Worm (Caenorhabditis elegans) whole organism, L4 larva: ENCODE data around the gene clec-142.

Experiments
- F49E8.2 ChIP-seq: sonication (generic microtip); optimal IDR thresholded peaks from 2 replicates; lab custom pipeline; 2016; ENCODE audit warnings: missing compliant biosample characterization, mild to moderate bottlenecking, missing genetic modification characterization, borderline replicate concordance
- R02D3.7 ChIP-seq: fragments of 150-350 bp; sonication (generic microtip); optimal IDR thresholded peaks from 3 replicates; lab custom pipeline; 2014; ENCODE audit warnings: missing biosample characterization, missing genetic modification characterization
- T26A8.4 ChIP-seq: fragments of 200-800 bp; sonication (Bioruptor generic); IDR thresholded peaks from 2 replicates; pipeline ENCODE4 v1.3.6; 2022; ENCODE audit warnings: missing genetic modification characterization, missing compliant biosample characterization
- Y105C5A.15 ChIP-seq: fragments of 200-800 bp; sonication (Bioruptor generic); IDR thresholded peaks from 2 replicates; pipeline ENCODE4 v1.3.6; 2022; ENCODE audit warnings: missing genetic modification characterization, missing compliant biosample characterization
- aha-1 ChIP-seq: fragments of 150-350 bp; peaks from one replicate; lab custom pipeline; 2014; ENCODE audit warnings: missing biosample characterization, missing genetic modification characterization
- aly-2 ChIP-seq: sonication (generic microtip); optimal IDR thresholded peaks from 2 replicates; lab custom pipeline; 2018; ENCODE audit warnings: missing biosample characterization, missing genetic modification characterization
- ceh-20 ChIP-seq: fragments of 200-800 bp; sonication (Bioruptor generic); IDR thresholded peaks from 2 replicates; pipeline ENCODE4 v1.3.6; 2022; ENCODE audit warnings: missing genetic modification reagents, missing genetic modification characterization, missing compliant biosample characterization
- ceh-28 ChIP-seq: fragments of 150-350 bp; optimal IDR thresholded peaks from 2 replicates; lab custom pipeline; 2014; ENCODE audit warnings: missing biosample characterization, missing genetic modification reagents, missing genetic modification characterization
- ceh-62 ChIP-seq: sonication (generic microtip); optimal IDR thresholded peaks from 2 replicates; lab custom pipeline; 2017; ENCODE audit warnings: missing biosample characterization, missing genetic modification characterization
- daf-12 ChIP-seq: fragments of 150-350 bp; optimal IDR thresholded peaks from 2 replicates; lab custom pipeline; 2014; ENCODE audit warnings: missing biosample characterization, missing genetic modification reagents, missing genetic modification characterization
- daf-16 ChIP-seq, 3 experiments: sonication (generic microtip); optimal IDR thresholded peaks; 2 replicates each; lab custom pipeline; 2016 to 2017; ENCODE audit warnings: missing genetic modification characterization in 3 of 3, missing genetic modification reagents in 3 of 3, mild to moderate bottlenecking in 2 of 3, missing compliant biosample characterization in 2 of 3, missing biosample characterization in 1 of 3, moderate library complexity in 1 of 3
- daf-19 ChIP-seq: fragments of 200-800 bp; sonication (Bioruptor generic); conservative IDR thresholded peaks from 2 replicates; pipeline ENCODE4 v1.3.6; 2022; ENCODE audit warnings: missing genetic modification characterization, missing compliant biosample characterization
- dmd-6 ChIP-seq: fragments of 200-800 bp; sonication (Bioruptor generic); IDR thresholded peaks from 2 replicates; pipeline ENCODE4 v1.3.6; 2022; ENCODE audit warnings: missing genetic modification reagents, missing genetic modification characterization, missing compliant biosample characterization
- dmd-9 ChIP-seq: fragments of 200-800 bp; sonication (Bioruptor generic); IDR thresholded peaks from 2 replicates; pipeline ENCODE4 v1.3.6; 2022; ENCODE audit warnings: missing genetic modification reagents, missing genetic modification characterization, missing compliant biosample characterization
- egl-27 ChIP-seq: sonication (generic microtip); optimal IDR thresholded peaks from 3 replicates; lab custom pipeline; 2017; ENCODE audit warnings: missing biosample characterization, missing genetic modification reagents, missing genetic modification characterization
- hlh-11 ChIP-seq: fragments of 200-800 bp; sonication (Bioruptor generic); optimal IDR thresholded peaks from 2 replicates; lab custom pipeline; 2018; ENCODE audit warnings: mild to moderate bottlenecking, missing genetic modification characterization, missing compliant biosample characterization
- hlh-30 ChIP-seq: sonication (generic microtip); optimal IDR thresholded peaks from 2 replicates; lab custom pipeline; 2017; ENCODE audit warnings: antibody characterized with exemption, mild to moderate bottlenecking, missing genetic modification characterization, missing compliant biosample characterization; ENCODE audit not compliant: insufficient read depth
- lin-1 ChIP-seq: fragments of 200-800 bp; sonication (Bioruptor generic); IDR thresholded peaks from 2 replicates; pipeline ENCODE4 v1.3.6; 2022; ENCODE audit warnings: missing genetic modification reagents, missing genetic modification characterization, missing compliant biosample characterization
- lin-29 ChIP-seq: fragments of 200-800 bp; sonication (Bioruptor generic); IDR thresholded peaks from 2 replicates; pipeline ENCODE4 v1.3.6; 2022; ENCODE audit warnings: missing genetic modification reagents, missing genetic modification characterization, missing compliant biosample characterization
- mdl-1 ChIP-seq, 2 experiments: fragments of 150-350 bp in 1 of 2; sonication (generic microtip) in 1 of 2; optimal IDR thresholded peaks; 2 replicates each; lab custom pipeline; 2014 to 2017; ENCODE audit warnings: missing biosample characterization in 2 of 2, missing genetic modification characterization in 2 of 2
- mxl-3 ChIP-seq: fragments of 200-800 bp; sonication (Bioruptor generic); optimal IDR thresholded peaks from 2 replicates; lab custom pipeline; 2018; ENCODE audit warnings: mild to moderate bottlenecking, missing genetic modification characterization, missing compliant biosample characterization
- nhr-28 ChIP-seq: fragments of 150-350 bp; optimal IDR thresholded peaks from 2 replicates; lab custom pipeline; 2014; ENCODE audit warnings: missing biosample characterization, missing genetic modification characterization
- nhr-41 ChIP-seq: fragments of 200-800 bp; sonication (Bioruptor generic); IDR thresholded peaks from 2 replicates; pipeline ENCODE4 v1.3.6; 2022; ENCODE audit warnings: missing genetic modification reagents, missing genetic modification characterization, missing compliant biosample characterization
- nhr-42 ChIP-seq: fragments of 200-800 bp; sonication (Bioruptor generic); IDR thresholded peaks from 2 replicates; pipeline ENCODE4 v1.3.6; 2022; ENCODE audit warnings: missing genetic modification characterization, missing compliant biosample characterization
- nhr-48 ChIP-seq: sonication (generic microtip); optimal IDR thresholded peaks from 2 replicates; lab custom pipeline; 2016; ENCODE audit warnings: mild to moderate bottlenecking, missing genetic modification characterization, missing compliant biosample characterization
- nhr-77 ChIP-seq: fragments of 150-350 bp; optimal IDR thresholded peaks from 2 replicates; lab custom pipeline; 2014; ENCODE audit warnings: missing biosample characterization, missing genetic modification characterization
- pqm-1 ChIP-seq: sonication (generic microtip); optimal IDR thresholded peaks from 2 replicates; lab custom pipeline; 2017; ENCODE audit warnings: missing biosample characterization, missing genetic modification characterization
- saeg-2 ChIP-seq: fragments of 200-800 bp; sonication (Bioruptor generic); IDR thresholded peaks from 2 replicates; pipeline ENCODE4 v1.3.6; 2022; ENCODE audit warnings: missing genetic modification reagents, missing genetic modification characterization, missing compliant biosample characterization
- set-16 ChIP-seq: fragments of 200-800 bp; sonication (Bioruptor generic); IDR thresholded peaks from 2 replicates; pipeline ENCODE4 v1.3.6; 2022; ENCODE audit warnings: missing genetic modification reagents, missing genetic modification characterization, missing compliant biosample characterization
- tra-1 ChIP-seq: fragments of 200-800 bp; sonication (Bioruptor generic); IDR thresholded peaks from 2 replicates; pipeline ENCODE4 v1.3.6; 2022; ENCODE audit warnings: missing genetic modification reagents, missing genetic modification characterization, missing compliant biosample characterization
- unc-62 ChIP-seq, 3 experiments: fragments of 150-350 bp in 1 of 3; sonication (generic microtip); optimal IDR thresholded peaks in 2 of 3; peaks in 1 of 3; 1 replicate in 1 of 3; 2 replicates in 2 of 3; lab custom pipeline; 2014 to 2017; ENCODE audit warnings: missing biosample characterization in 3 of 3, missing genetic modification characterization in 3 of 3, missing genetic modification reagents in 3 of 3, missing genotype in 1 of 3
- zfp-2 ChIP-seq: sonication (generic microtip); optimal IDR thresholded peaks from 2 replicates; lab custom pipeline; 2016; ENCODE audit warnings: mild to moderate bottlenecking, missing genetic modification characterization, missing compliant biosample characterization
- zip-11 ChIP-seq: fragments of 200-800 bp; sonication (Bioruptor generic); IDR thresholded peaks from 2 replicates; pipeline ENCODE4 v1.3.6; 2022; ENCODE audit warnings: missing genetic modification characterization, missing compliant biosample characterization
- zip-2 ChIP-seq: fragments of 150-350 bp; optimal IDR thresholded peaks from 2 replicates; lab custom pipeline; 2014; ENCODE audit warnings: missing biosample characterization, missing genetic modification characterization
- ztf-7 ChIP-seq: fragments of 150-350 bp; optimal IDR thresholded peaks from 2 replicates; lab custom pipeline; 2014; ENCODE audit warnings: missing biosample characterization, missing genetic modification characterization

clec-142 gene

DNA sequence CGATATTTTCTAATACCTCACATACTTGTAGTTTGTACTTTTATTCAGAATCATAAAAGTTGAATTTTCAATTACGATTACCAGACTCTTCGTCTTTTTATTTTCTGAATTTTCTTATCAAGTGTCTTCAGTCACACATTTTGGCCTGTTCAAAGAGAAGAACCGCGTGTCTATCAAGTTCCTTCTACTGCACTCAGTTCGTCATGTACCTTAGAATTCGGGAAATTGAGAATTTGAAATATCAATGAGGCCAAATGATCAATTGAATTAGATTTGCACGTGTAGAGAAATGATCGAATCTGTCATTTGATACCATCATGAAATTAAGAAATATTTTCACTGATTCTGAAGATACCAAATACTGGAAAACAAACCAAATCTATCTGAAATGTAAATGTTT is 14.9 kb upstream of the clec-142 start (continued):
- no peak for TF ChIP-seq zip-2 (tag; lab: Kevin White, UChicago)
- no peak for TF ChIP-seq R02D3.7 (tag; lab: Kevin White, UChicago)

- TF ChIP-seq ceh-28 (tag; lab: Kevin White, UChicago) (no peak), nhr-77 (tag; lab: Kevin White, UChicago) (no peak), ceh-62 (tag; lab: Kevin White, UChicago) (no peak), lin-29 (GFP tag; lab: Robert Waterston, UW) (no peak), F49E8.2 (no peak), aha-1 (tag; lab: Kevin White, UChicago) (no peak), mdl-1 (tag; optimal IDR thresholded peaks at IDR 0.05; lab: Kevin White, UChicago) (peak in 1 of 2 experiments; percentile 21), nhr-48 (tag; lab: Kevin White, UChicago) (no peak), T26A8.4 (GFP tag; lab: Robert Waterston, UW) (no peak), zip-11 (no peak), Y105C5A.15 (GFP tag; lab: Robert Waterston, UW) (no peak), nhr-28 (tag; lab: Kevin White, UChicago) (peak; percentile 2), dmd-6 (peak; percentile 35; the same call in 1 of the 2 replicates), tra-1 (GFP tag; lab: Robert Waterston, UW) (0 out of 2 replicates have a peak, but pooled peaks have one; percentile 16), saeg-2 (no peak), hlh-11 (tag; lab: Kevin White, UChicago) (peak; percentile 21), dmd-9 (GFP tag; lab: Robert Waterston, UW) (no peak), mxl-3 (GFP tag; lab: Kevin White, UChicago) (peak; percentile 50), egl-27 (no peak)
Measured at ce11 chrII:8264619-8265018, 13.9 kb upstream of the clec-142 start, which contains the start of gene srdh-1. TSS of gene srdh-1 (plus strand) at chrII:8264661.

DNA sequence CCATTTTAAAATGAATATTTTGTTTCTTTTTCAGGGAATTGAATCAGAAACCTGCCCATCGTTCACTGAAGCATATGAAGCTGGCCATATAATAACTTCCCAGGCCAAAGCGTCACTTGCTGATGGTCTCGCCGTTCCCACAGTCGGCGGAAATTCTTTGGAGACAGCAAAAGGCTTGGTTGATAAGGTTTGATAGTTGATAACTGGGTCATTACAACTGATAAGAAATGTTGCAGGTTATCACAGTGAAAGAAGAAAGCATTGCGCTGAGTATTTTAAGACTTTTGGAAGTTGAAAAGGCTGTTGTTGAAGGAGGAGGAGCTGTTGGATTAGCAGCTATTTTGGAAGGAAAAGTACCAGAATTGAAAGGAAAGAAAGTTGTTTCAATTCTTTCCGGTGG is 11.9 kb upstream of the clec-142 start:
- no peak for TF ChIP-seq set-16
- no peak for TF ChIP-seq zfp-2 (tag; lab: Kevin White, UChicago)
- TF ChIP-seq ztf-7 (tag; lab: Kevin White, UChicago) = no peak
- TF ChIP-seq hlh-11 (tag; lab: Kevin White, UChicago) = peak; percentile 35
- peak; percentile 79 for TF ChIP-seq dmd-6
- peak; percentile 87; the same call in 1 of the 2 replicates for TF ChIP-seq nhr-41 (GFP tag; lab: Robert Waterston, UW)
- TF ChIP-seq nhr-28 (tag; lab: Kevin White, UChicago) = peak; percentile 56
- TF ChIP-seq lin-1 (GFP tag; lab: Robert Waterston, UW) = peak; percentile 18; the same call in 1 of the 2 replicates
- no peak for TF ChIP-seq daf-12 (tag; lab: Kevin White, UChicago)
- no peak for TF ChIP-seq nhr-42 (GFP tag; lab: Robert Waterston, UW)
- TF ChIP-seq aly-2 (tag; lab: Kevin White, UChicago) = no peak
- no peak for TF ChIP-seq daf-19 (GFP tag; lab: Robert Waterston, UW)
- no peak for TF ChIP-seq daf-16 (GFP tag; optimal IDR thresholded peaks at IDR 0.05; lab: Kevin White, UChicago)
- no peak for TF ChIP-seq daf-16 (tag; optimal IDR thresholded peaks at IDR 0.05; lab: Kevin White, UChicago)
- TF ChIP-seq mxl-3 (GFP tag; lab: Kevin White, UChicago) = peak; percentile 38
- peak; percentile 89 for TF ChIP-seq pqm-1 (tag; lab: Kevin White, UChicago)
- TF ChIP-seq, all 104 proteins: peak for 7

DNA sequence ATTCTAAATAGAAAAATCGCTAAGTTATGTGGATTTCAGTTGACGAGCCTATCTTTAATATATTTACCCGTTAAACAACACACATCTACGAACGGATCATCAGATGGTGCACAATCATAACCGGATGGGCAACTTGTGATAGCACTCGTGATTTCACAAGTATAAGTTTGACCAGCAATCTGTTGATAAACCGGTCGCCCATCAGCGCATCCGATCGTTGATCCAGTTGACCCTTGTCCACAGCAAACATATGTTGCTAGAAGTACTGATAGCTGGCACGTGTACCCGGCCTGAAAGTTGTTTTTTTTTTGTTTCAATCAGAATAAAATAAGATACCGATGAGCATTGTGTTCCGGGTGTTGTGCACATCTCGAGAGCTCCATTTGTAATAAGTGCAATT is 10.8 kb upstream of the clec-142 start:
- TF ChIP-seq unc-62 (GFP tag; optimal IDR thresholded peaks at IDR 0.05 in 1 of 2; lab: Kevin White, UChicago) (no peak), unc-62 (tag; optimal IDR thresholded peaks at IDR 0.05; lab: Kevin White, UChicago) (no peak), hlh-30 (tag; lab: Kevin White, UChicago) (peak; percentile 17), nhr-28 (tag; lab: Kevin White, UChicago) (peak; percentile 53), ceh-20 (no peak), mdl-1 (tag; optimal IDR thresholded peaks at IDR 0.05; lab: Kevin White, UChicago) (peak in 1 of 2 experiments; percentile 56), hlh-11 (tag; lab: Kevin White, UChicago) (peak; percentile 17), R02D3.7 (tag; lab: Kevin White, UChicago) (no peak)
